Worm (Caenorhabditis elegans) whole organism, young adult: Measurements from ENCODE around the gene avr-15.

ENCODE experiments used
- F22D6.2 ChIP-seq: sonication (generic microtip); optimal IDR thresholded peaks from 2 replicates; lab custom pipeline; 2016; ENCODE audit warnings: mild to moderate bottlenecking, missing genetic modification characterization, missing compliant biosample characterization
- F23B12.7 ChIP-seq: sonication (generic microtip); optimal IDR thresholded peaks from 2 replicates; lab custom pipeline; 2017; ENCODE audit warnings: missing genetic modification characterization, mild to moderate bottlenecking, missing compliant biosample characterization, antibody characterized with exemption, moderate library complexity; ENCODE audit not compliant: insufficient read depth
- F37B4.10 ChIP-seq: fragments of 200-800 bp; sonication (Bioruptor generic); IDR thresholded peaks from 2 replicates; pipeline ENCODE4 v1.3.6; 2022; ENCODE audit warnings: missing genetic modification characterization, missing compliant biosample characterization
- F49E8.2 ChIP-seq: sonication (generic microtip); optimal IDR thresholded peaks from 3 replicates; lab custom pipeline; 2017; ENCODE audit warnings: missing genetic modification characterization, mild to moderate bottlenecking, missing compliant biosample characterization, antibody characterized with exemption, moderate library complexity; ENCODE audit not compliant: insufficient read depth
- F55B11.4 ChIP-seq: sonication (generic microtip); optimal IDR thresholded peaks from 2 replicates; lab custom pipeline; 2016; ENCODE audit warnings: missing compliant biosample characterization, missing genetic modification characterization, borderline replicate concordance; ENCODE audit not compliant: insufficient read depth
- Y56A3A.18 ChIP-seq: fragments of 200-800 bp; sonication (Bioruptor generic); IDR thresholded peaks from 2 replicates; pipeline ENCODE4 v1.3.6; 2022; ENCODE audit warnings: missing genetic modification reagents, missing genetic modification characterization, missing compliant biosample characterization
- Y67H2A.10 ChIP-seq: fragments of 200-800 bp; sonication (Bioruptor generic); conservative IDR thresholded peaks from 2 replicates; pipeline ENCODE4 v1.3.6; 2022; ENCODE audit warnings: missing genetic modification reagents, missing genetic modification characterization, missing compliant biosample characterization
- Y79H2A.3 ChIP-seq: fragments of 200-800 bp; sonication (Bioruptor generic); conservative IDR thresholded peaks from 2 replicates; pipeline ENCODE4 v1.3.6; 2022; ENCODE audit warnings: missing genetic modification reagents, missing genetic modification characterization, missing compliant biosample characterization
- Y95B8A.8 ChIP-seq: fragments of 200-800 bp; sonication (Bioruptor generic); IDR thresholded peaks from 2 replicates; pipeline ENCODE4 v1.3.6; 2022; ENCODE audit warnings: missing genetic modification reagents, missing genetic modification characterization, missing compliant biosample characterization
- aptf-3 ChIP-seq: fragments of 200-800 bp; sonication (Bioruptor generic); IDR thresholded peaks from 2 replicates; pipeline ENCODE4 v1.3.6; 2022; ENCODE audit warnings: missing genetic modification characterization, missing compliant biosample characterization
- athp-1 ChIP-seq: sonication (generic microtip); optimal IDR thresholded peaks from 2 replicates; lab custom pipeline; 2017; ENCODE audit warnings: mild to moderate bottlenecking, missing genetic modification characterization, missing compliant biosample characterization
- attf-5 ChIP-seq: fragments of 200-800 bp; sonication (Bioruptor generic); optimal IDR thresholded peaks from 2 replicates; lab custom pipeline; 2018; ENCODE audit warnings: mild to moderate bottlenecking, missing genetic modification characterization, missing compliant biosample characterization
- bed-2 ChIP-seq: fragments of 200-800 bp; sonication (Bioruptor generic); IDR thresholded peaks from 2 replicates; pipeline ENCODE4 v1.3.6; 2022; ENCODE audit warnings: missing genetic modification reagents, missing genetic modification characterization, missing compliant biosample characterization
- ceh-79 ChIP-seq: sonication (generic microtip); optimal IDR thresholded peaks from 2 replicates; lab custom pipeline; 2017; ENCODE audit warnings: mild to moderate bottlenecking, missing genetic modification characterization, missing compliant biosample characterization
- ceh-91 ChIP-seq: fragments of 200-800 bp; sonication (Bioruptor generic); IDR thresholded peaks from 2 replicates; pipeline ENCODE4 v1.3.6; 2022; ENCODE audit warnings: missing genetic modification reagents, missing genetic modification characterization, missing compliant biosample characterization
- chd-7 ChIP-seq: sonication (generic microtip); optimal IDR thresholded peaks from 2 replicates; lab custom pipeline; 2016; ENCODE audit warnings: mild to moderate bottlenecking, missing genetic modification characterization, moderate library complexity, missing compliant biosample characterization
- die-1 ChIP-seq: sonication (generic microtip); optimal IDR thresholded peaks from 2 replicates; lab custom pipeline; 2016; ENCODE audit warnings: missing genotype, mild to moderate bottlenecking, missing genetic modification characterization, missing compliant biosample characterization
- egl-44 ChIP-seq: fragments of 200-800 bp; sonication (Bioruptor generic); IDR thresholded peaks from 2 replicates; pipeline ENCODE4 v1.3.6; 2022; ENCODE audit warnings: missing genetic modification reagents, missing genetic modification characterization, missing compliant biosample characterization
- ekl-4 ChIP-seq: fragments of 200-800 bp; sonication (Bioruptor generic); IDR thresholded peaks from 2 replicates; pipeline ENCODE4 v1.3.6; 2022; ENCODE audit warnings: missing genetic modification reagents, missing genetic modification characterization, missing compliant biosample characterization
- hlh-26 ChIP-seq: fragments of 200-800 bp; sonication (Bioruptor generic); conservative IDR thresholded peaks from 2 replicates; pipeline ENCODE4 v1.3.6; 2022; ENCODE audit warnings: missing genetic modification reagents, missing genetic modification characterization, missing compliant biosample characterization
- hmg-1.2 ChIP-seq: fragments of 200-800 bp; sonication (Bioruptor generic); IDR thresholded peaks from 2 replicates; pipeline ENCODE4 v1.3.6; 2022; ENCODE audit warnings: missing genetic modification reagents, missing genetic modification characterization, missing compliant biosample characterization
- let-526 ChIP-seq: fragments of 200-800 bp; sonication (Bioruptor generic); IDR thresholded peaks from 2 replicates; pipeline ENCODE4 v1.3.6; 2022; ENCODE audit warnings: missing genetic modification reagents, missing genetic modification characterization, missing compliant biosample characterization
- lin-40 ChIP-seq: sonication (generic microtip); optimal IDR thresholded peaks from 2 replicates; lab custom pipeline; 2016; ENCODE audit warnings: missing genetic modification characterization, mild to moderate bottlenecking, missing compliant biosample characterization, missing genotype, missing genetic modification reagents
- lin-54 ChIP-seq: fragments of 200-800 bp; sonication (Bioruptor generic); optimal IDR thresholded peaks from 2 replicates; lab custom pipeline; 2018; ENCODE audit warnings: mild to moderate bottlenecking, missing genetic modification characterization, missing compliant biosample characterization
- lir-1 ChIP-seq: fragments of 200-800 bp; sonication (Bioruptor generic); conservative IDR thresholded peaks from 2 replicates; pipeline ENCODE4 v1.3.6; 2022; ENCODE audit warnings: missing genetic modification reagents, missing genetic modification characterization, missing compliant biosample characterization
- lsl-1 ChIP-seq: fragments of 200-800 bp; sonication (Bioruptor generic); optimal IDR thresholded peaks from 2 replicates; lab custom pipeline; 2018; ENCODE audit warnings: mild to moderate bottlenecking, missing genetic modification characterization, moderate library complexity, missing compliant biosample characterization
- mel-28 ChIP-seq: sonication (generic microtip); optimal IDR thresholded peaks from 2 replicates; lab custom pipeline; 2016; ENCODE audit warnings: borderline replicate concordance, mild to moderate bottlenecking, missing genetic modification characterization, missing compliant biosample characterization
- nfyb-1 ChIP-seq: fragments of 200-800 bp; sonication (Bioruptor generic); IDR thresholded peaks from 2 replicates; pipeline ENCODE4 v1.3.6; 2022; ENCODE audit warnings: missing genetic modification reagents, missing genetic modification characterization, missing compliant biosample characterization
- nhr-179 ChIP-seq: sonication (generic microtip); optimal IDR thresholded peaks from 2 replicates; lab custom pipeline; 2016; ENCODE audit warnings: mild to moderate bottlenecking, missing genetic modification characterization, missing compliant biosample characterization
- nhr-80 ChIP-seq: sonication (generic microtip); optimal IDR thresholded peaks from 2 replicates; lab custom pipeline; 2016; ENCODE audit warnings: missing genetic modification characterization, missing compliant biosample characterization
- nhr-90 ChIP-seq: sonication (generic microtip); optimal IDR thresholded peaks from 2 replicates; lab custom pipeline; 2016; ENCODE audit warnings: missing genotype, mild to moderate bottlenecking, missing genetic modification characterization, missing compliant biosample characterization
- rcor-1 ChIP-seq: fragments of 200-800 bp; sonication (Bioruptor generic); IDR thresholded peaks from 2 replicates; pipeline ENCODE4 v1.3.6; 2022; ENCODE audit warnings: missing genetic modification reagents, missing genetic modification characterization, missing compliant biosample characterization
- rpc-1 ChIP-seq, 2 experiments: fragments of 150-350 bp in 1 of 2; sonication (generic microtip) in 1 of 2; optimal IDR thresholded peaks; 2 replicates each; lab custom pipeline; 2014 to 2018; ENCODE audit warnings: missing biosample characterization in 1 of 2, missing genetic modification characterization in 1 of 2, missing genetic modification reagents in 1 of 2, missing genotype in 1 of 2
- zfh-2 ChIP-seq: fragments of 200-800 bp; sonication (Bioruptor generic); conservative IDR thresholded peaks from 2 replicates; pipeline ENCODE4 v1.3.6; 2022; ENCODE audit warnings: missing genetic modification reagents, missing genetic modification characterization, missing compliant biosample characterization
- ztf-22 ChIP-seq: fragments of 200-800 bp; sonication (Bioruptor generic); optimal IDR thresholded peaks from 2 replicates; lab custom pipeline; 2018; ENCODE audit warnings: mild to moderate bottlenecking, missing genetic modification characterization, moderate library complexity, missing compliant biosample characterization

The avr-15 gene

DNA sequence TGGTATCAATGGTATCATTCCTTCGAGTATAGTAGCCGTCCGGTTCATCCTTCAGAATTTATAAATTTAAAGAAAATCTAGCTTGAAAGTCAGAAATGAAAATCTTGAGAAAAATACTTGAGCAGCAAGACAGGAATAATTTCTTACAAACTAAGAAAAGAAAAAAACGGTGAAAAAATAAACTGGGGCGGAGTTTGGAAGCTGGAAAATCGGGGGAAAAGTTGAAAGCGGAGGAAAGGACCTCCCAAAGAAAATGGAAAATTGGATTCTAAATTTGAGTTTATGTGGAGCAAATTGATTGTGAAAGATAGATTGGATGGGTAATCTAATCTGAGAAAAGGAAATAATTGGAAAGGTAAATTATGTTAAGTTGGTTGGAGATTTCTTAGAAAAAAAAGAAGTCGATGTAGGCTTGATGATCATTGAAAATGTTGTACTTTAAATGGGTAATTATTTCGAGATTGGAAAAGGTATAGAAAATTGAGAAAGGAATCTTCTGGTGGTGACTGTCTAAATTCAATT lies 24.6 kb upstream of the avr-15 start, which contains the start of gene frpr-5:
frpr-5 (minus strand) TSS at position 51 of the 522 bp plus-strand sequence.
- no peak for TF ChIP-seq mel-28 (tag; lab: Kevin White, UChicago)
- no peak for TF ChIP-seq lir-1 (GFP tag; lab: Robert Waterston, UW)
- TF ChIP-seq lsl-1 (GFP tag; lab: Kevin White, UChicago): no peak
- TF ChIP-seq bed-2: no peak
- TF ChIP-seq Y79H2A.3 (GFP tag; lab: Robert Waterston, UW): no peak
- no peak for TF ChIP-seq F49E8.2 (tag; lab: Kevin White, UChicago)
- no peak for TF ChIP-seq Y95B8A.8
- TF ChIP-seq egl-44: no peak
- TF ChIP-seq rpc-1 (optimal IDR thresholded peaks at IDR 0.05; lab: Kevin White, UChicago): no peak
- no peak for TF ChIP-seq rpc-1 (tag; optimal IDR thresholded peaks at IDR 0.05; lab: Kevin White, UChicago)

ce11 chrV:13532469-13532868 lies 21.0 kb upstream of the avr-15 start:
- TF ChIP-seq die-1: no peak
- TF ChIP-seq attf-5 (GFP tag; lab: Kevin White, UChicago): no peak
- no peak for TF ChIP-seq athp-1 (tag; lab: Kevin White, UChicago)
- no peak for TF ChIP-seq F55B11.4
- TF ChIP-seq ceh-91 (GFP tag; lab: Robert Waterston, UW): no peak
- TF ChIP-seq lin-40: no peak
- no peak for TF ChIP-seq zfh-2
- TF ChIP-seq let-526 (GFP tag; lab: Robert Waterston, UW): no peak
- TF ChIP-seq rcor-1 (GFP tag; lab: Robert Waterston, UW): no peak
- TF ChIP-seq F22D6.2 (tag; lab: Kevin White, UChicago): no peak

ce11 chrV:13530698-13531097 lies 19.2 kb upstream of the avr-15 start, which contains the start of gene ttr-44:
Gene ttr-44, minus strand, starts transcription at chrV:13530744.
- TF ChIP-seq lin-54 (GFP tag; lab: Kevin White, UChicago): no peak
- peak; percentile 67 for TF ChIP-seq nhr-80 (tag; lab: Kevin White, UChicago)
- TF ChIP-seq F22D6.2 (tag; lab: Kevin White, UChicago): no peak
- TF ChIP-seq F23B12.7 (tag; lab: Kevin White, UChicago): no peak
- no peak for TF ChIP-seq chd-7 (tag; lab: Kevin White, UChicago)
- TF ChIP-seq, all 124 proteins: peak for 1

ce11 chrV:13529165-13529564 lies 17.6 kb upstream of the avr-15 start:
- TF ChIP-seq ceh-79 (tag; lab: Kevin White, UChicago) (no peak), ztf-22 (no peak), Y56A3A.18 (GFP tag; lab: Robert Waterston, UW) (no peak), rpc-1 (optimal IDR thresholded peaks at IDR 0.05; lab: Kevin White, UChicago) (no peak), rpc-1 (tag; optimal IDR thresholded peaks at IDR 0.05; lab: Kevin White, UChicago) (no peak), nhr-90 (tag; lab: Kevin White, UChicago) (no peak), Y67H2A.10 (no peak), hlh-26 (GFP tag; lab: Robert Waterston, UW) (no peak), let-526 (GFP tag; lab: Robert Waterston, UW) (no peak), F37B4.10 (GFP tag; lab: Robert Waterston, UW) (no peak), hmg-1.2 (GFP tag; lab: Robert Waterston, UW) (no peak), nhr-179 (tag; lab: Kevin White, UChicago) (no peak), aptf-3 (GFP tag; lab: Robert Waterston, UW) (no peak), nfyb-1 (GFP tag; lab: Robert Waterston, UW) (no peak), ekl-4 (GFP tag; lab: Robert Waterston, UW) (no peak)
